Worm (Caenorhabditis elegans) whole organism, midembryonic: ENCODE results near the gene mdt-21.
"Not testable (repeated sequence)": the region's sequence is repeated elsewhere in the genome, so short reads cannot be mapped to it uniquely, and the experiment has no call there.

Experiments
- T22C8.4 ChIP-seq: fragments of 200-800 bp; sonication (Bioruptor generic); IDR thresholded peaks from 2 replicates; pipeline ENCODE4 v1.3.6; 2022; ENCODE audit warnings: missing genetic modification characterization, missing compliant biosample characterization
- cog-1 ChIP-seq: sonication (generic microtip); optimal IDR thresholded peaks from 2 replicates; lab custom pipeline; 2016; ENCODE audit warnings: missing genetic modification characterization, missing compliant biosample characterization
- flt-1 ChIP-seq: fragments of 200-800 bp; sonication (Bioruptor generic); IDR thresholded peaks from 2 replicates; pipeline ENCODE4 v1.3.6; 2022; ENCODE audit warnings: missing genetic modification characterization, missing compliant biosample characterization
- klf-2 ChIP-seq: fragments of 200-800 bp; sonication (Bioruptor generic); conservative IDR thresholded peaks from 2 replicates; pipeline ENCODE4 v1.3.6; 2022; ENCODE audit warnings: missing genetic modification reagents, missing genetic modification characterization, missing compliant biosample characterization
- med-1 ChIP-seq: sonication (generic microtip); optimal IDR thresholded peaks from 2 replicates; lab custom pipeline; 2017; ENCODE audit warnings: missing genetic modification characterization, mild to moderate bottlenecking, missing compliant biosample characterization, antibody characterized with exemption, missing genetic modification reagents; ENCODE audit not compliant: insufficient read depth
- ref-1 ChIP-seq: fragments of 200-800 bp; sonication (Bioruptor generic); conservative IDR thresholded peaks from 2 replicates; pipeline ENCODE4 v1.3.6; 2022; ENCODE audit warnings: missing genetic modification reagents, missing genetic modification characterization, missing compliant biosample characterization
- tab-1 ChIP-seq: fragments of 200-800 bp; sonication (Bioruptor generic); IDR thresholded peaks from 2 replicates; pipeline ENCODE4 v1.3.6; 2022; ENCODE audit warnings: missing genetic modification characterization, missing compliant biosample characterization
- ztf-23 ChIP-seq: fragments of 200-800 bp; sonication (Bioruptor generic); IDR thresholded peaks from 2 replicates; pipeline ENCODE4 v1.3.6; 2022; ENCODE audit warnings: missing genetic modification reagents, missing genetic modification characterization, missing compliant biosample characterization
- ztf-29 ChIP-seq: fragments of 200-800 bp; sonication (Bioruptor generic); IDR thresholded peaks from 2 replicates; pipeline ENCODE4 v1.3.6; 2022; ENCODE audit warnings: missing genetic modification reagents, missing genetic modification characterization, missing compliant biosample characterization

mdt-21 gene

ce11 chrIII:11750232-11750631 is 27.2 kb upstream of the mdt-21 start:
- no peak for TF ChIP-seq ref-1
- no peak for TF ChIP-seq flt-1 (GFP tag; lab: Robert Waterston, UW)

ce11 chrIII:11750817-11751216 is 26.6 kb upstream of the mdt-21 start:
- no peak for TF ChIP-seq cog-1 (tag; lab: Kevin White, UChicago)
- TF ChIP-seq ztf-23 (GFP tag; lab: Robert Waterston, UW): no peak
- no peak for TF ChIP-seq med-1
- no peak for TF ChIP-seq flt-1 (GFP tag; lab: Robert Waterston, UW)
- no peak for TF ChIP-seq ref-1
- no peak for TF ChIP-seq klf-2 (GFP tag; lab: Robert Waterston, UW)
- no peak for TF ChIP-seq T22C8.4 (GFP tag; lab: Robert Waterston, UW)

- TF ChIP-seq ztf-23 (GFP tag; lab: Robert Waterston, UW) (no peak), med-1 (no peak), klf-2 (GFP tag; lab: Robert Waterston, UW) (no peak), cog-1 (tag; lab: Kevin White, UChicago) (no peak), tab-1 (no peak), flt-1 (GFP tag; lab: Robert Waterston, UW) (no peak), ref-1 (no peak), ztf-29 (GFP tag; lab: Robert Waterston, UW) (no peak), T22C8.4 (GFP tag; lab: Robert Waterston, UW) (no peak)
Measured at ce11 chrIII:11757892-11758291, 19.5 kb upstream of the mdt-21 start.

ce11 chrIII:11760634-11761033 is 16.8 kb upstream of the mdt-21 start:
- TF ChIP-seq flt-1 (GFP tag; lab: Robert Waterston, UW): no peak
- no peak for TF ChIP-seq T22C8.4 (GFP tag; lab: Robert Waterston, UW)
- TF ChIP-seq ztf-29 (GFP tag; lab: Robert Waterston, UW): no peak
- TF ChIP-seq cog-1 (tag; lab: Kevin White, UChicago): no peak
- no peak for TF ChIP-seq ref-1
- TF ChIP-seq med-1: no peak
- TF ChIP-seq ztf-23 (GFP tag; lab: Robert Waterston, UW): no peak
- no peak for TF ChIP-seq tab-1
- TF ChIP-seq klf-2 (GFP tag; lab: Robert Waterston, UW): no peak

ce11 chrIII:11773581-11773980 is 3.8 kb upstream of the mdt-21 start, which contains the start of gene gbf-1:
Gene gbf-1 (minus strand): TSS chrIII:11773681.
- TF ChIP-seq cog-1 (tag; lab: Kevin White, UChicago); flt-1 (GFP tag; lab: Robert Waterston, UW); T22C8.4 (GFP tag; lab: Robert Waterston, UW): not testable (repeated sequence)

- TF ChIP-seq klf-2 (GFP tag; lab: Robert Waterston, UW) (no peak), ztf-23 (GFP tag; lab: Robert Waterston, UW) (no peak), ref-1 (no peak), tab-1 (no peak), ztf-29 (GFP tag; lab: Robert Waterston, UW) (no peak), T22C8.4 (GFP tag; lab: Robert Waterston, UW) (no peak)
Measured at ce11 chrIII:11774508-11775000, 2.9 kb upstream of the mdt-21 start, which contains the start of gene immp-1. Gene immp-1 (plus strand): TSS chrIII:11774950.

ce11 chrIII:11780183-11780664 is 2.8 kb downstream of the mdt-21 start, which contains the start of gene C24H11.5:
Gene C24H11.5 (plus strand): TSS chrIII:11780233.
- TF ChIP-seq med-1 (no peak), cog-1 (tag; lab: Kevin White, UChicago) (no peak), flt-1 (GFP tag; lab: Robert Waterston, UW) (no peak), klf-2 (GFP tag; lab: Robert Waterston, UW) (no peak), tab-1 (no peak), ztf-29 (GFP tag; lab: Robert Waterston, UW) (no peak), ref-1 (no peak), T22C8.4 (GFP tag; lab: Robert Waterston, UW) (no peak), ztf-23 (GFP tag; lab: Robert Waterston, UW) (no peak)

- TF ChIP-seq ref-1 (no peak), flt-1 (GFP tag; lab: Robert Waterston, UW) (no peak), tab-1 (no peak), ztf-23 (GFP tag; lab: Robert Waterston, UW) (no peak), med-1 (no peak), klf-2 (GFP tag; lab: Robert Waterston, UW) (no peak), cog-1 (tag; lab: Kevin White, UChicago) (no peak), ztf-29 (GFP tag; lab: Robert Waterston, UW) (no peak), T22C8.4 (GFP tag; lab: Robert Waterston, UW) (no peak)
Measured at ce11 chrIII:11781800-11782199, 4.4 kb downstream of the mdt-21 start, which contains the start of gene srd-74. Gene srd-74 (plus strand): TSS chrIII:11782100.

- TF ChIP-seq cog-1 (tag; lab: Kevin White, UChicago) (no peak), flt-1 (GFP tag; lab: Robert Waterston, UW) (no peak), tab-1 (no peak), T22C8.4 (GFP tag; lab: Robert Waterston, UW) (no peak), ref-1 (no peak), ztf-23 (GFP tag; lab: Robert Waterston, UW) (no peak), ztf-29 (GFP tag; lab: Robert Waterston, UW) (no peak), klf-2 (GFP tag; lab: Robert Waterston, UW) (no peak), med-1 (no peak)
Measured at ce11 chrIII:11785961-11786360, 8.5 kb downstream of the mdt-21 start, which contains the start of gene tbx-38. Gene tbx-38 (minus strand): TSS chrIII:11786061.

ce11 chrIII:11787376-11787775 is 10.0 kb downstream of the mdt-21 start, which contains the start of gene C24H11.1:
Gene C24H11.1 (plus strand): TSS chrIII:11787676.
- not testable (repeated sequence) for TF ChIP-seq ref-1; tab-1; T22C8.4 (GFP tag; lab: Robert Waterston, UW)
